Worm (Caenorhabditis elegans) whole organism, L1 larva: ENCODE measurements around the gene slfl-4.

ENCODE experiments used
- ama-1 ChIP-seq: fragments of 150-350 bp; optimal IDR thresholded peaks from 2 replicates; lab custom pipeline; 2014
- ceh-90 ChIP-seq: sonication (generic microtip); optimal IDR thresholded peaks from 2 replicates; lab custom pipeline; 2016; ENCODE audit warnings: missing genetic modification characterization, missing compliant biosample characterization
- ces-1 ChIP-seq: fragments of 150-350 bp; optimal IDR thresholded peaks from 2 replicates; lab custom pipeline; 2014; ENCODE audit warnings: missing biosample characterization, missing genetic modification reagents, missing genetic modification characterization
- egl-27 ChIP-seq, 2 experiments: fragments of 150-350 bp in 1 of 2; sonication (generic microtip); optimal IDR thresholded peaks; 3 replicates each; lab custom pipeline; 2017 to 2018; ENCODE audit warnings: missing biosample characterization in 2 of 2, missing genetic modification characterization in 2 of 2, missing genetic modification reagents in 2 of 2
- lin-15B ChIP-seq: fragments of 150-350 bp; sonication (generic microtip); optimal IDR thresholded peaks from 3 replicates; lab custom pipeline; 2014; ENCODE audit warnings: missing biosample characterization, missing genetic modification characterization
- nhr-28 ChIP-seq: fragments of 150-350 bp; optimal IDR thresholded peaks from 2 replicates; lab custom pipeline; 2014; ENCODE audit warnings: missing biosample characterization, missing genetic modification characterization
- snu-23 ChIP-seq: sonication (generic microtip); optimal IDR thresholded peaks from 2 replicates; lab custom pipeline; 2016; ENCODE audit warnings: missing genetic modification characterization, missing compliant biosample characterization
- tbx-2 ChIP-seq: sonication (generic microtip); optimal IDR thresholded peaks from 2 replicates; lab custom pipeline; 2016; ENCODE audit warnings: missing genetic modification characterization, missing compliant biosample characterization
- tlp-1 ChIP-seq: fragments of 150-350 bp; optimal IDR thresholded peaks from 2 replicates; lab custom pipeline; 2014; ENCODE audit warnings: missing biosample characterization, missing genetic modification characterization
- unc-130 ChIP-seq: fragments of 150-350 bp; optimal IDR thresholded peaks from 2 replicates; lab custom pipeline; 2017; ENCODE audit warnings: missing biosample characterization, missing genetic modification characterization, inconsistent platforms
- unc-86 ChIP-seq: sonication (generic microtip); optimal IDR thresholded peaks from 2 replicates; lab custom pipeline; 2016; ENCODE audit warnings: missing genetic modification characterization, missing compliant biosample characterization
- zip-4 ChIP-seq: fragments of 200-800 bp; sonication (Bioruptor generic); optimal IDR thresholded peaks from 2 replicates; lab custom pipeline; 2018; ENCODE audit warnings: mild to moderate bottlenecking, missing genetic modification characterization, moderate library complexity, missing compliant biosample characterization

DNA sequence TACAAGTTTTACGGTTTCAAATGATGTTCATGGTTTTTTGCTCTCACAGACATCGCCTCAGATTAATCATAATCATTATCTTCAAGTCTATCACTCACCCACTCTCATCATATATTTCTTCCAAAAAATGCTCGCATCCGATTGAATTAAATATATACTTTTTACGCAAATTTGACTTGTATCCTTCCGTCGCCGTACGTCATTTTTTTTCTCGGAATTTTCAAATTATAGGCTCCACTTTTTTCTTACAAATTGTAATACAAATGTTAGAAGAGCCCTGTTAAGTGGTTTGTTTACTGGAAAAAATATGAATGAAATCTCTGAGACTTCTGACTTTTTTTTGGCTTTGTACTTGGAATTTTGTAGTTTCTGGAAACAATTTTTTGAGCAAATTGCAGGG is 12.9 kb downstream of the slfl-4 start:
- TF ChIP-seq egl-27 (tag; optimal IDR thresholded peaks at IDR 0.05; lab: Kevin White, UChicago) (no peak), tlp-1 (no peak), tbx-2 (tag; lab: Kevin White, UChicago) (no peak), snu-23 (GFP tag; lab: Kevin White, UChicago) (no peak), ces-1 (GFP tag; lab: Kevin White, UChicago) (no peak), ama-1 (lab: Kevin White, UChicago) (no peak), zip-4 (no peak), nhr-28 (no peak), unc-86 (tag; lab: Kevin White, UChicago) (no peak), lin-15B (no peak), unc-130 (tag; lab: Kevin White, UChicago) (no peak), ceh-90 (tag; lab: Kevin White, UChicago) (no peak)
